Worm (Caenorhabditis elegans) whole organism, L3 larva: Measurements from ENCODE around the gene rabs-5.

ENCODE experiments used
- R02D3.7 ChIP-seq: fragments of 150-350 bp; optimal IDR thresholded peaks from 2 replicates; lab custom pipeline; 2014; ENCODE audit warnings: missing biosample characterization, missing genetic modification characterization
- ZK546.5 ChIP-seq: sonication (generic microtip); optimal IDR thresholded peaks from 2 replicates; lab custom pipeline; 2017; ENCODE audit warnings: missing biosample characterization, missing genetic modification characterization
- aly-2 ChIP-seq: fragments of 150-350 bp; optimal IDR thresholded peaks from 2 replicates; lab custom pipeline; 2014; ENCODE audit warnings: missing biosample characterization, missing genetic modification characterization
- ama-1 ChIP-seq: fragments of 150-350 bp; optimal IDR thresholded peaks from 2 replicates; lab custom pipeline; 2018
- ceh-16 ChIP-seq: sonication (generic microtip); optimal IDR thresholded peaks from 2 replicates; lab custom pipeline; 2017; ENCODE audit warnings: missing biosample characterization, missing genetic modification characterization
- ceh-28 ChIP-seq: fragments of 150-350 bp; optimal IDR thresholded peaks from 2 replicates; lab custom pipeline; 2014; ENCODE audit warnings: missing biosample characterization, missing genetic modification reagents, missing genetic modification characterization
- ceh-82 ChIP-seq: fragments of 150-350 bp; optimal IDR thresholded peaks from 2 replicates; lab custom pipeline; 2014; ENCODE audit warnings: missing biosample characterization, missing genetic modification characterization
- ceh-9 ChIP-seq: sonication (generic microtip); optimal IDR thresholded peaks from 2 replicates; lab custom pipeline; 2018; ENCODE audit warnings: missing biosample characterization, missing genetic modification characterization
- daf-12 ChIP-seq: fragments of 150-350 bp; optimal IDR thresholded peaks from 2 replicates; lab custom pipeline; 2014; ENCODE audit warnings: missing biosample characterization, missing genetic modification reagents, missing genetic modification characterization
- egl-5 ChIP-seq: fragments of 150-350 bp; optimal IDR thresholded peaks from 2 replicates; lab custom pipeline; 2017; ENCODE audit warnings: missing biosample characterization, missing genetic modification reagents, missing genetic modification characterization, inconsistent platforms
- elt-1 ChIP-seq: fragments of 150-350 bp; optimal IDR thresholded peaks from 2 replicates; lab custom pipeline; 2014; ENCODE audit warnings: missing biosample characterization, missing genetic modification characterization
- elt-2 ChIP-seq: sonication (generic microtip); optimal IDR thresholded peaks from 2 replicates; lab custom pipeline; 2016; ENCODE audit warnings: missing genetic modification reagents, mild to moderate bottlenecking, missing genetic modification characterization, missing compliant biosample characterization
- elt-3 ChIP-seq, 3 experiments: fragments of 150-350 bp in 1 of 3; sonication (generic microtip) in 2 of 3; optimal IDR thresholded peaks; 2 replicates in 2 of 3; 4 replicates in 1 of 3; lab custom pipeline; 2014 to 2017; ENCODE audit warnings: missing biosample characterization in 3 of 3, missing genetic modification characterization in 3 of 3
- eor-1 ChIP-seq, 2 experiments: fragments of 150-350 bp; optimal IDR thresholded peaks; 2 replicates each; lab custom pipeline; 2014 to 2018; ENCODE audit warnings: missing biosample characterization in 2 of 2, missing genetic modification characterization in 2 of 2
- fkh-10 ChIP-seq: sonication (generic microtip); optimal IDR thresholded peaks from 2 replicates; lab custom pipeline; 2017; ENCODE audit warnings: missing biosample characterization, missing genetic modification reagents, missing genetic modification characterization
- fkh-2 ChIP-seq: fragments of 150-350 bp; optimal IDR thresholded peaks from 2 replicates; lab custom pipeline; 2014; ENCODE audit warnings: missing biosample characterization, missing genetic modification reagents, missing genetic modification characterization
- fos-1 ChIP-seq: fragments of 150-350 bp; optimal IDR thresholded peaks from 2 replicates; lab custom pipeline; 2014; ENCODE audit warnings: missing biosample characterization, missing genetic modification characterization
- hmg-11 ChIP-seq: sonication (generic microtip); optimal IDR thresholded peaks from 2 replicates; lab custom pipeline; 2016; ENCODE audit warnings: missing genetic modification characterization, missing compliant biosample characterization
- jun-1 ChIP-seq: fragments of 150-350 bp; optimal IDR thresholded peaks from 2 replicates; lab custom pipeline; 2014; ENCODE audit warnings: missing biosample characterization, missing genetic modification reagents, missing genetic modification characterization
- lin-15B ChIP-seq: fragments of 150-350 bp; optimal IDR thresholded peaks from 2 replicates; lab custom pipeline; 2014; ENCODE audit warnings: missing biosample characterization, missing genetic modification characterization
- lin-39 ChIP-seq: fragments of 150-350 bp; optimal IDR thresholded peaks from 2 replicates; lab custom pipeline; 2018; ENCODE audit warnings: missing biosample characterization, missing genetic modification reagents, missing genetic modification characterization
- lsy-12 ChIP-seq: sonication (generic microtip); optimal IDR thresholded peaks from 2 replicates; lab custom pipeline; 2016; ENCODE audit warnings: mild to moderate bottlenecking, missing genetic modification characterization, missing compliant biosample characterization
- mdl-1 ChIP-seq: fragments of 150-350 bp; optimal IDR thresholded peaks from 2 replicates; lab custom pipeline; 2014; ENCODE audit warnings: missing biosample characterization, missing genetic modification characterization
- mml-1 ChIP-seq: fragments of 150-350 bp; sonication (generic microtip); optimal IDR thresholded peaks from 3 replicates; lab custom pipeline; 2014; ENCODE audit warnings: missing biosample characterization, missing genetic modification characterization
- nfya-1 ChIP-seq: sonication (generic microtip); optimal IDR thresholded peaks from 2 replicates; lab custom pipeline; 2017; ENCODE audit warnings: missing genetic modification characterization, mild to moderate bottlenecking, missing compliant biosample characterization, antibody characterized with exemption, moderate library complexity; ENCODE audit not compliant: insufficient read depth
- nhr-12 ChIP-seq: fragments of 150-350 bp; optimal IDR thresholded peaks from 2 replicates; lab custom pipeline; 2014; ENCODE audit warnings: missing biosample characterization, missing genetic modification characterization
- nhr-23 ChIP-seq: fragments of 150-350 bp; optimal IDR thresholded peaks from 2 replicates; lab custom pipeline; 2014; ENCODE audit warnings: missing biosample characterization, missing genetic modification reagents, missing genetic modification characterization
- nhr-237 ChIP-seq: fragments of 150-350 bp; optimal IDR thresholded peaks from 2 replicates; lab custom pipeline; 2014; ENCODE audit warnings: missing biosample characterization, missing genetic modification characterization
- nhr-25 ChIP-seq: sonication (generic microtip); optimal IDR thresholded peaks from 2 replicates; lab custom pipeline; 2017; ENCODE audit warnings: missing biosample characterization, missing genetic modification characterization
- nhr-28 ChIP-seq: fragments of 150-350 bp; optimal IDR thresholded peaks from 2 replicates; lab custom pipeline; 2014; ENCODE audit warnings: missing biosample characterization, missing genetic modification characterization
- nhr-43 ChIP-seq: sonication (generic microtip); optimal IDR thresholded peaks from 2 replicates; lab custom pipeline; 2016; ENCODE audit warnings: mild to moderate bottlenecking, missing genetic modification characterization, missing compliant biosample characterization; ENCODE audit not compliant: poor library complexity, severe bottlenecking
- nhr-67 ChIP-seq: fragments of 150-350 bp; optimal IDR thresholded peaks from 2 replicates; lab custom pipeline; 2014; ENCODE audit warnings: missing biosample characterization, missing genetic modification characterization
- nhr-76 ChIP-seq: fragments of 150-350 bp; sonication (generic microtip); optimal IDR thresholded peaks from 5 replicates; lab custom pipeline; 2014; ENCODE audit warnings: missing biosample characterization, missing genetic modification characterization
- pha-4 ChIP-seq: fragments of 150-350 bp; optimal IDR thresholded peaks from 2 replicates; lab custom pipeline; 2014; ENCODE audit warnings: missing biosample characterization, missing genetic modification reagents, missing genetic modification characterization
- sea-2 ChIP-seq: fragments of 150-350 bp; sonication (generic microtip); optimal IDR thresholded peaks from 4 replicates; lab custom pipeline; 2014; ENCODE audit warnings: missing biosample characterization, missing genetic modification reagents, missing genetic modification characterization
- skn-1 ChIP-seq: fragments of 150-350 bp; optimal IDR thresholded peaks from 2 replicates; lab custom pipeline; 2014; ENCODE audit warnings: missing biosample characterization, missing genetic modification characterization
- tbx-2 ChIP-seq: sonication (generic microtip); optimal IDR thresholded peaks from 2 replicates; lab custom pipeline; 2016; ENCODE audit warnings: mild to moderate bottlenecking, missing genetic modification characterization, missing compliant biosample characterization
- unc-39 ChIP-seq: sonication (generic microtip); optimal IDR thresholded peaks from 4 replicates; lab custom pipeline; 2017; ENCODE audit warnings: missing biosample characterization, missing genetic modification characterization
- unc-62 ChIP-seq: fragments of 150-350 bp; sonication (generic microtip); optimal IDR thresholded peaks from 4 replicates; lab custom pipeline; 2014; ENCODE audit warnings: missing biosample characterization, missing genetic modification reagents, missing genetic modification characterization
- zag-1 ChIP-seq: fragments of 150-350 bp; optimal IDR thresholded peaks from 2 replicates; lab custom pipeline; 2014; ENCODE audit warnings: missing biosample characterization, missing genetic modification characterization
- ztf-4 ChIP-seq: fragments of 150-350 bp; optimal IDR thresholded peaks from 2 replicates; lab custom pipeline; 2014; ENCODE audit warnings: missing biosample characterization, missing genetic modification characterization

The rabs-5 gene

ce11 chrIV:8069104-8069503, 38.3 kb downstream of the rabs-5 start:
- peak; percentile 84 for TF ChIP-seq lin-39 (tag; lab: Kevin White, UChicago)
- TF ChIP-seq unc-62 = peak; percentile 82
- TF ChIP-seq jun-1 (tag; lab: Kevin White, UChicago) = no peak
- TF ChIP-seq ceh-9 (tag; lab: Kevin White, UChicago) = no peak
- TF ChIP-seq hmg-11 = peak; percentile 6
- TF ChIP-seq nfya-1 = peak; percentile 47
- TF ChIP-seq ceh-82 (tag; lab: Kevin White, UChicago) = no peak
- TF ChIP-seq elt-1 (tag; lab: Kevin White, UChicago) = peak; percentile 91

- no peak for TF ChIP-seq mml-1
- no peak for TF ChIP-seq mdl-1 (tag; lab: Kevin White, UChicago)
- TF ChIP-seq zag-1 = no peak
- no peak for TF ChIP-seq ZK546.5 (tag; lab: Kevin White, UChicago)
- TF ChIP-seq nhr-23 (tag; lab: Kevin White, UChicago) = no peak
- TF ChIP-seq unc-39 = no peak
- no peak for TF ChIP-seq nhr-43 (tag; lab: Kevin White, UChicago)
- no peak for TF ChIP-seq hmg-11
- TF ChIP-seq fkh-2 (tag; lab: Kevin White, UChicago) = no peak
- no peak for TF ChIP-seq aly-2
- TF ChIP-seq ceh-82 (tag; lab: Kevin White, UChicago) = no peak
- no peak for TF ChIP-seq daf-12 (tag; lab: Kevin White, UChicago)
- no peak for TF ChIP-seq nhr-76 (tag; lab: Kevin White, UChicago)
- TF ChIP-seq eor-1 (tag; optimal IDR thresholded peaks at IDR 0.05; lab: Kevin White, UChicago) = no peak
- no peak for TF ChIP-seq nhr-25 (tag; lab: Kevin White, UChicago)
- TF ChIP-seq lsy-12 (tag; lab: Kevin White, UChicago) = no peak
- no peak for TF ChIP-seq ceh-16 (tag; lab: Kevin White, UChicago)
- no peak for TF ChIP-seq lin-15B (tag; lab: Kevin White, UChicago)
- no peak for TF ChIP-seq skn-1 (tag; lab: Kevin White, UChicago)
These were observed 39.1 kb downstream of the rabs-5 start for ce11 chrIV:8068280-8068679.

DNA sequence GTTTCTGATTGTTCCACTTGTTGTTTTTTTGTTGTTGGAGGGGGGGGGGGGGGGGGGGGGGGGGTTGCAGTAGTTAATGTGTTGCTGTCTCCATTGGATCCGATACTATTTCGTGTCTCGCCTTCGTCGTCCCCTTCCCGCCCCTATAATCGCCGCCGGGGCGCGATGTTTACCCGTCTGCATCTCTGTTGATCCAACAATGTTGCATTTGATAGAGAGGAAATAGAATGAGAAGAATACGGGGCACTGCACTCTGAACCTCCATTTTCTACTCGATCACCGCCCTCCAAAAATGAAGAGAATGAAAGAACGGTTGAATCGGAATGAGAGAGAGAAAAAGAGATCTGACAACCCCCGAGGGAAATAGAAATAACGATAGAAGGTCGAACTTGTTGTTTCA, 39.7 kb downstream of the rabs-5 start:
- TF ChIP-seq nfya-1 = peak; percentile 22
- no peak for TF ChIP-seq unc-39
- no peak for TF ChIP-seq egl-5 (tag; lab: Kevin White, UChicago)
- TF ChIP-seq hmg-11 = no peak
- no peak for TF ChIP-seq mml-1
- no peak for TF ChIP-seq fos-1
- TF ChIP-seq nhr-28 = no peak
- TF ChIP-seq pha-4 (tag; lab: Kevin White, UChicago) = peak; percentile 10
- TF ChIP-seq skn-1 (tag; lab: Kevin White, UChicago) = no peak
- TF ChIP-seq lin-39 (tag; lab: Kevin White, UChicago) = peak; percentile 27
- peak; percentile 59 for TF ChIP-seq nhr-25 (tag; lab: Kevin White, UChicago)
- TF ChIP-seq nhr-67 (tag; lab: Kevin White, UChicago) = no peak
- no peak for TF ChIP-seq fkh-10 (GFP tag; lab: Kevin White, UChicago)
- TF ChIP-seq elt-2 = no peak
- no peak for TF ChIP-seq unc-62
- TF ChIP-seq sea-2 (GFP tag; lab: Kevin White, UChicago) = no peak
- TF ChIP-seq elt-3 (tag; optimal IDR thresholded peaks at IDR 0.05; lab: Kevin White, UChicago) = no peak
- peak; percentile 24 for TF ChIP-seq nhr-43 (tag; lab: Kevin White, UChicago)
- no peak for TF ChIP-seq tbx-2
- TF ChIP-seq nhr-23 (tag; lab: Kevin White, UChicago) = peak; percentile 64
- no peak for TF ChIP-seq ceh-82 (tag; lab: Kevin White, UChicago)
- no peak for TF ChIP-seq nhr-12 (tag; lab: Kevin White, UChicago)
- no peak for TF ChIP-seq mdl-1 (tag; lab: Kevin White, UChicago)
- no peak for TF ChIP-seq ceh-28
- TF ChIP-seq ama-1 (lab: Kevin White, UChicago) = no peak
- TF ChIP-seq ZK546.5 (tag; lab: Kevin White, UChicago) = no peak
- TF ChIP-seq lin-15B (tag; lab: Kevin White, UChicago) = no peak
- TF ChIP-seq eor-1 (tag; optimal IDR thresholded peaks at IDR 0.05; lab: Kevin White, UChicago) = no peak
- TF ChIP-seq ztf-4 = no peak
- no peak for TF ChIP-seq nhr-237 (tag; lab: Kevin White, UChicago)
- no peak for TF ChIP-seq jun-1 (tag; lab: Kevin White, UChicago)
- TF ChIP-seq R02D3.7 (tag; lab: Kevin White, UChicago) = no peak
